Worm (Caenorhabditis elegans): Measurements from ENCODE around the gene T26A5.6.

ce11 chrIII:6454183-6454582 lies 3.7 kb upstream of the T26A5.6 start, which contains the start of gene jhdm-1:
- TF ChIP-seq med-1 (GFP tag; optimal IDR thresholded peaks at IDR 0.05; ENCODE audit: insufficient read depth) (no peak), flt-1 (GFP tag; IDR thresholded peaks at IDR 0.05) (no peak), ref-1 (GFP tag; conservative IDR thresholded peaks at IDR 0.05) (no peak), T22C8.4 (GFP tag; IDR thresholded peaks at IDR 0.05) (no peak), cog-1 (tag; optimal IDR thresholded peaks at IDR 0.05) (no peak), ztf-23 (GFP tag; IDR thresholded peaks at IDR 0.05) (no peak), tab-1 (GFP tag; IDR thresholded peaks at IDR 0.05) (no peak), klf-2 (GFP tag; conservative IDR thresholded peaks at IDR 0.05) (no peak), ztf-29 (GFP tag; IDR thresholded peaks at IDR 0.05) (no peak)

All from whole organism, midembryonic.